Fruit fly (Drosophila melanogaster) whole organism, embryonic: ENCODE results near the gene Ctr1A.

Source experiments
- Abd-B ChIP-seq: fragments of 200-800 bp; sonication (Bioruptor generic); optimal IDR thresholded peaks from 2 replicates; lab custom pipeline; 2018; ENCODE audit warnings: missing biosample characterization, mild to moderate bottlenecking, missing genetic modification characterization, moderate library complexity
- Atf-2 ChIP-seq: fragments of 200-800 bp; sonication (Bioruptor generic); optimal IDR thresholded peaks from 2 replicates; lab custom pipeline; 2016; ENCODE audit warnings: missing biosample characterization, missing genetic modification characterization
- Bdp1 ChIP-seq: fragments of 200-800 bp; sonication (Bioruptor generic); optimal IDR thresholded peaks from 3 replicates; lab custom pipeline; 2016; ENCODE audit warnings: missing biosample characterization, missing genetic modification characterization
- BtbVII ChIP-seq: fragments of 200-800 bp; sonication (Bioruptor generic); optimal IDR thresholded peaks from 3 replicates; lab custom pipeline; 2017; ENCODE audit warnings: missing biosample characterization, mild to moderate bottlenecking, missing genetic modification characterization
- CG10321 ChIP-seq: fragments of 200-800 bp; sonication (Bioruptor generic); IDR thresholded peaks from 2 replicates; pipeline ENCODE4 v1.3.6; 2022; ENCODE audit warnings: missing biosample characterization, missing genetic modification characterization
- CG10979 ChIP-seq: fragments of 200-800 bp; sonication (Bioruptor generic); optimal IDR thresholded peaks from 2 replicates; lab custom pipeline; 2018; ENCODE audit warnings: missing biosample characterization, mild to moderate bottlenecking, missing genetic modification characterization, moderate library complexity
- CG11696 ChIP-seq: fragments of 200-800 bp; sonication (Bioruptor generic); IDR thresholded peaks from 2 replicates; pipeline ENCODE4 v1.3.6; 2022; ENCODE audit warnings: missing biosample characterization, missing genetic modification characterization
- CG12236 ChIP-seq: fragments of 200-800 bp; sonication (Bioruptor generic); optimal IDR thresholded peaks from 2 replicates; lab custom pipeline; 2016; ENCODE audit warnings: missing biosample characterization, missing genetic modification characterization
- CG15011 ChIP-seq: fragments of 200-800 bp; sonication (Bioruptor generic); optimal IDR thresholded peaks from 3 replicates; lab custom pipeline; 2018; ENCODE audit warnings: missing biosample characterization, mild to moderate bottlenecking, missing genetic modification characterization
- CG17186 ChIP-seq: fragments of 200-800 bp; sonication (Bioruptor generic); optimal IDR thresholded peaks from 3 replicates; lab custom pipeline; 2017; ENCODE audit warnings: missing biosample characterization, missing genetic modification reagents, missing genetic modification characterization
- CG2889 ChIP-seq: fragments of 200-800 bp; sonication (Bioruptor generic); IDR thresholded peaks from 3 replicates; pipeline ENCODE4 v1.3.6; 2022; ENCODE audit warnings: missing biosample characterization, missing genetic modification characterization
- CG31441 ChIP-seq: fragments of 200-800 bp; sonication (Bioruptor generic); IDR thresholded peaks from 2 replicates; pipeline ENCODE4 v1.3.6; 2022; ENCODE audit warnings: missing biosample characterization, missing genetic modification characterization
- CG3407 ChIP-seq: fragments of 200-800 bp; sonication (Bioruptor generic); optimal IDR thresholded peaks from 2 replicates; lab custom pipeline; 2018; ENCODE audit warnings: missing biosample characterization, mild to moderate bottlenecking, missing genetic modification characterization
- CG3995 ChIP-seq: fragments of 200-800 bp; sonication (Bioruptor generic); optimal IDR thresholded peaks from 3 replicates; lab custom pipeline; 2016; ENCODE audit warnings: missing biosample characterization, missing genetic modification characterization
- CG4360 ChIP-seq: fragments of 200-800 bp; sonication (Bioruptor generic); IDR thresholded peaks from 2 replicates; pipeline ENCODE4 v1.3.6; 2022; ENCODE audit warnings: missing biosample characterization, missing genetic modification characterization
- CG43689 ChIP-seq: fragments of 200-800 bp; sonication (Bioruptor generic); IDR thresholded peaks from 2 replicates; pipeline ENCODE4 v1.3.6; 2022; ENCODE audit warnings: missing biosample characterization, missing genetic modification characterization
- CG6765 ChIP-seq: fragments of 200-800 bp; sonication (Bioruptor generic); optimal IDR thresholded peaks from 3 replicates; lab custom pipeline; 2017; ENCODE audit warnings: missing biosample characterization, mild to moderate bottlenecking, missing genetic modification characterization
- CG6854 ChIP-seq: fragments of 200-800 bp; sonication (Bioruptor generic); optimal IDR thresholded peaks from 3 replicates; lab custom pipeline; 2017; ENCODE audit warnings: missing biosample characterization, mild to moderate bottlenecking, missing genetic modification characterization
- CG7556 ChIP-seq: fragments of 200-800 bp; sonication (Bioruptor generic); optimal IDR thresholded peaks from 2 replicates; lab custom pipeline; 2017; ENCODE audit warnings: missing biosample characterization, mild to moderate bottlenecking, missing genetic modification characterization
- CG7745 ChIP-seq: fragments of 200-800 bp; sonication (Bioruptor generic); optimal IDR thresholded peaks from 2 replicates; lab custom pipeline; 2018; ENCODE audit warnings: missing biosample characterization, mild to moderate bottlenecking, missing genetic modification characterization, moderate library complexity
- CG7963 ChIP-seq: fragments of 200-800 bp; sonication (Bioruptor generic); IDR thresholded peaks from 3 replicates; pipeline ENCODE4 v1.3.6; 2022; ENCODE audit warnings: missing biosample characterization, missing genetic modification characterization; ENCODE audit not compliant: partially characterized antibody
- CTCF ChIP-seq: fragments of 200-800 bp; sonication (Bioruptor generic); optimal IDR thresholded peaks from 2 replicates; lab custom pipeline; 2017; ENCODE audit warnings: missing biosample characterization, mild to moderate bottlenecking, missing genetic modification characterization, moderate library complexity
- D19B ChIP-seq: fragments of 200-800 bp; sonication (Bioruptor generic); optimal IDR thresholded peaks from 2 replicates; lab custom pipeline; 2017; ENCODE audit warnings: missing biosample characterization, mild to moderate bottlenecking, missing genetic modification characterization
- Dbx ChIP-seq: fragments of 200-800 bp; sonication (Bioruptor generic); IDR thresholded peaks from 3 replicates; pipeline ENCODE4 v1.3.6; 2022; ENCODE audit warnings: missing biosample characterization, missing genetic modification characterization
- E2f1 ChIP-seq: fragments of 200-800 bp; sonication (Bioruptor generic); IDR thresholded peaks from 2 replicates; pipeline ENCODE4 v1.3.6; 2022; ENCODE audit warnings: missing biosample characterization, missing genetic modification characterization
- Fer1 ChIP-seq: fragments of 200-800 bp; sonication (Bioruptor generic); optimal IDR thresholded peaks from 2 replicates; lab custom pipeline; 2017; ENCODE audit warnings: missing biosample characterization, mild to moderate bottlenecking, missing genetic modification characterization
- HHEX ChIP-seq: fragments of 200-800 bp; sonication (Bioruptor generic); optimal IDR thresholded peaks from 3 replicates; lab custom pipeline; 2017; ENCODE audit warnings: missing biosample characterization, mild to moderate bottlenecking, missing genetic modification characterization, missing genetic modification reagents
- HmgD ChIP-seq: fragments of 200-800 bp; sonication (Bioruptor generic); optimal IDR thresholded peaks from 3 replicates; lab custom pipeline; 2016; ENCODE audit warnings: missing biosample characterization, missing genetic modification characterization
- Jarid2 ChIP-seq: fragments of 200-800 bp; sonication (Bioruptor generic); optimal IDR thresholded peaks from 3 replicates; lab custom pipeline; 2017; ENCODE audit warnings: mild to moderate bottlenecking, missing biosample characterization, missing genetic modification reagents, missing genetic modification characterization
- Nf-YA ChIP-seq: fragments of 200-800 bp; sonication (Bioruptor generic); IDR thresholded peaks from 2 replicates; pipeline ENCODE4 v1.3.6; 2022; ENCODE audit warnings: missing biosample characterization, missing genetic modification characterization
- Nf-YB ChIP-seq: fragments of 200-800 bp; sonication (Bioruptor generic); optimal IDR thresholded peaks from 3 replicates; lab custom pipeline; 2019; ENCODE audit warnings: missing biosample characterization, mild to moderate bottlenecking, missing genetic modification characterization, moderate library complexity
- Pdp1 ChIP-seq, 2 experiments: fragments of 200-800 bp; sonication (Bioruptor generic); optimal IDR thresholded peaks; 3 replicates each; lab custom pipeline; 2016; ENCODE audit warnings: missing biosample characterization in 2 of 2, missing genetic modification characterization in 2 of 2, mild to moderate bottlenecking in 1 of 2, moderate library complexity in 1 of 2
- Spps ChIP-seq: fragments of 200-800 bp; sonication (Bioruptor generic); optimal IDR thresholded peaks from 2 replicates; lab custom pipeline; 2018; ENCODE audit warnings: missing biosample characterization, mild to moderate bottlenecking, missing genetic modification characterization
- Stat92E ChIP-seq, 3 experiments: fragments of >200 bp in 2 of 3; fragments of 200-800 bp in 1 of 3; sonication (Bioruptor generic) in 1 of 3; optimal IDR thresholded peaks; 2 replicates each; lab custom pipeline; 2017 to 2019; ENCODE audit warnings: missing biosample characterization in 3 of 3, missing genetic modification characterization in 3 of 3, mild to moderate bottlenecking in 1 of 3, moderate library complexity in 1 of 3
- Vsx1 ChIP-seq: fragments of 200-800 bp; sonication (Bioruptor generic); optimal IDR thresholded peaks from 2 replicates; lab custom pipeline; 2017; ENCODE audit warnings: missing biosample characterization, mild to moderate bottlenecking, missing genetic modification characterization, missing genetic modification reagents
- btn ChIP-seq: fragments of 200-800 bp; sonication (Bioruptor generic); optimal IDR thresholded peaks from 2 replicates; lab custom pipeline; 2016; ENCODE audit warnings: missing biosample characterization, missing genetic modification characterization
- dan ChIP-seq: fragments of 200-800 bp; sonication (Bioruptor generic); IDR thresholded peaks from 2 replicates; pipeline ENCODE4 v1.3.6; 2022; ENCODE audit warnings: missing biosample characterization, missing genetic modification characterization
- dm ChIP-seq: fragments of 200-800 bp; sonication (Bioruptor generic); optimal IDR thresholded peaks from 3 replicates; lab custom pipeline; 2016; ENCODE audit warnings: missing biosample characterization, missing genetic modification characterization
- eyg ChIP-seq: fragments of 200-800 bp; sonication (Bioruptor generic); optimal IDR thresholded peaks from 3 replicates; lab custom pipeline; 2016; ENCODE audit warnings: missing biosample characterization, missing genetic modification characterization
- grau ChIP-seq: fragments of 200-800 bp; optimal IDR thresholded peaks from 3 replicates; lab custom pipeline; 2019; ENCODE audit warnings: missing biosample characterization, mild to moderate bottlenecking, missing genetic modification characterization, moderate library complexity
- gt ChIP-seq: fragments of 200-800 bp; sonication (Bioruptor generic); IDR thresholded peaks from 2 replicates; pipeline ENCODE4 v1.3.6; 2022; ENCODE audit warnings: missing biosample characterization, missing genetic modification characterization
- hth ChIP-seq: fragments of >200 bp; optimal IDR thresholded peaks from 2 replicates; lab custom pipeline; 2017; ENCODE audit warnings: inconsistent platforms
- onecut ChIP-seq: fragments of 200-800 bp; sonication (Bioruptor generic); IDR thresholded peaks from 2 replicates; pipeline ENCODE4 v1.3.6; 2022; ENCODE audit warnings: missing biosample characterization, missing genetic modification characterization
- org-1 ChIP-seq: fragments of 200-800 bp; sonication (Bioruptor generic); optimal IDR thresholded peaks from 2 replicates; lab custom pipeline; 2017; ENCODE audit warnings: missing biosample characterization, missing genetic modification characterization
- pita ChIP-seq: fragments of 200-800 bp; sonication (Bioruptor generic); optimal IDR thresholded peaks from 2 replicates; lab custom pipeline; 2017; ENCODE audit warnings: missing biosample characterization, mild to moderate bottlenecking, missing genetic modification characterization
- run ChIP-seq: fragments of 200-800 bp; sonication (Bioruptor generic); optimal IDR thresholded peaks from 3 replicates; lab custom pipeline; 2018; ENCODE audit warnings: missing biosample characterization, mild to moderate bottlenecking, missing genetic modification characterization
- sima ChIP-seq: fragments of 200-800 bp; sonication (Bioruptor generic); optimal IDR thresholded peaks from 2 replicates; lab custom pipeline; 2016; ENCODE audit warnings: missing biosample characterization, missing genetic modification characterization
- slou ChIP-seq: fragments of 200-800 bp; sonication (Bioruptor generic); optimal IDR thresholded peaks from 3 replicates; lab custom pipeline; 2016; ENCODE audit warnings: missing biosample characterization, missing genetic modification characterization
- usp ChIP-seq: fragments of >200 bp; optimal IDR thresholded peaks from 2 replicates; lab custom pipeline; 2017; ENCODE audit warnings: missing biosample characterization, missing genetic modification characterization
- zen2 ChIP-seq: fragments of 200-800 bp; sonication (Bioruptor generic); IDR thresholded peaks from 3 replicates; pipeline ENCODE4 v1.3.6; 2022; ENCODE audit warnings: missing biosample characterization, missing genetic modification characterization; ENCODE audit not compliant: partially characterized antibody

The Ctr1A gene

dm6 chrX:6678635-6679501 is 17.4 kb downstream of the Ctr1A start, which contains the start of gene ND-ASHI:
ND-ASHI (minus strand) TSS chrX:6679118.
- TF ChIP-seq Atf-2 (GFP tag; lab: Kevin White, UChicago) = peak; percentile 88
- peak; percentile 66 for TF ChIP-seq CTCF (GFP tag; lab: Kevin White, UChicago)
- peak; percentile 79 for TF ChIP-seq btn (GFP tag; lab: Kevin White, UChicago)
- TF ChIP-seq Nf-YB (GFP tag; lab: Kevin White, UChicago) = peak; percentile 75
- TF ChIP-seq grau (tag; lab: Kevin White, UChicago) = peak; percentile 92
- TF ChIP-seq E2f1 (GFP tag; lab: Robert Waterston, UW) = peak; percentile 94
- peak; percentile 91 for TF ChIP-seq CG2889 (GFP tag; lab: Robert Waterston, UW)
- peak; percentile 83 for TF ChIP-seq Bdp1
- TF ChIP-seq hth = no peak
- peak; percentile 94 for TF ChIP-seq CG7556 (GFP tag; lab: Kevin White, UChicago)
- no peak for TF ChIP-seq CG7745 (tag; lab: Kevin White, UChicago)
- peak; percentile 85 for TF ChIP-seq Abd-B (GFP tag; lab: Kevin White, UChicago)
- TF ChIP-seq onecut (GFP tag; lab: Robert Waterston, UW) = peak; percentile 87
- no peak for TF ChIP-seq pita (GFP tag; lab: Kevin White, UChicago)
- TF ChIP-seq org-1 (GFP tag; lab: Kevin White, UChicago) = peak; percentile 93
- peak; percentile 78 for TF ChIP-seq Vsx1 (GFP tag; lab: Kevin White, UChicago)
- TF ChIP-seq CG10321 (GFP tag; lab: Robert Waterston, UW) = peak; percentile 65
- peak; percentile 95 for TF ChIP-seq Pdp1 (GFP tag; optimal IDR thresholded peaks at IDR 0.05; lab: Kevin White, UChicago)
- TF ChIP-seq eyg (GFP tag; lab: Kevin White, UChicago) = peak; percentile 91
- peak; percentile 87 for TF ChIP-seq slou (GFP tag; lab: Kevin White, UChicago)
- TF ChIP-seq CG43689 (GFP tag; lab: Robert Waterston, UW) = peak; percentile 87
- TF ChIP-seq CG17186 = peak; percentile 79
- peak; percentile 55 for TF ChIP-seq HmgD (GFP tag; lab: Kevin White, UChicago)
- no peak for TF ChIP-seq zen2 (GFP tag; lab: Robert Waterston, UW)
- TF ChIP-seq Spps (tag; lab: Kevin White, UChicago) = peak; percentile 82
- TF ChIP-seq Jarid2 (GFP tag; lab: Kevin White, UChicago) = no peak
- peak; percentile 96 for TF ChIP-seq BtbVII (GFP tag; lab: Kevin White, UChicago)
- TF ChIP-seq Nf-YA (GFP tag; lab: Robert Waterston, UW) = peak; percentile 92
- TF ChIP-seq dan (GFP tag; lab: Robert Waterston, UW) = peak; percentile 74
- TF ChIP-seq CG3995 (GFP tag; lab: Kevin White, UChicago) = peak; percentile 68
- peak; percentile 98 for TF ChIP-seq Dbx (GFP tag; lab: Robert Waterston, UW)
- TF ChIP-seq CG10979 (tag; lab: Kevin White, UChicago) = peak; percentile 89
- TF ChIP-seq dm (GFP tag; lab: Kevin White, UChicago) = peak; percentile 71
- TF ChIP-seq CG6765 (GFP tag; lab: Kevin White, UChicago) = peak; percentile 95
- TF ChIP-seq CG4360 (GFP tag; lab: Robert Waterston, UW) = peak; percentile 60
- peak; percentile 89 for TF ChIP-seq CG31441 (GFP tag; lab: Robert Waterston, UW)
- peak; percentile 79 for TF ChIP-seq gt (GFP tag; lab: Robert Waterston, UW)
- peak; percentile 91 for TF ChIP-seq CG15011
- peak; percentile 73 for TF ChIP-seq CG12236 (GFP tag; lab: Kevin White, UChicago)
- peak; percentile 96 for TF ChIP-seq Fer1
- TF ChIP-seq CG7963 (GFP tag; lab: Robert Waterston, UW) = no peak
- TF ChIP-seq CG6854 = peak; percentile 94
- peak; percentile 98 for TF ChIP-seq CG11696
- peak; percentile 85 for TF ChIP-seq sima
- no peak for TF ChIP-seq usp (GFP tag; lab: Kevin White, UChicago)
- TF ChIP-seq CG3407 (GFP tag; lab: Kevin White, UChicago) = peak; percentile 84
- peak; percentile 91 for TF ChIP-seq D19B (GFP tag; lab: Kevin White, UChicago)
- TF ChIP-seq run (tag; lab: Kevin White, UChicago) = peak; percentile 75
- no peak for TF ChIP-seq Stat92E (GFP tag; optimal IDR thresholded peaks at IDR 0.05; lab: Kevin White, UChicago)
- peak; percentile 96 for TF ChIP-seq HHEX
